Fruit fly (Drosophila melanogaster): ENCODE data around the gene CG6012.
A peak's percentile ranks its signal among the peaks of the same experiment; 100 is the strongest.

Gene CG6012

DNA sequence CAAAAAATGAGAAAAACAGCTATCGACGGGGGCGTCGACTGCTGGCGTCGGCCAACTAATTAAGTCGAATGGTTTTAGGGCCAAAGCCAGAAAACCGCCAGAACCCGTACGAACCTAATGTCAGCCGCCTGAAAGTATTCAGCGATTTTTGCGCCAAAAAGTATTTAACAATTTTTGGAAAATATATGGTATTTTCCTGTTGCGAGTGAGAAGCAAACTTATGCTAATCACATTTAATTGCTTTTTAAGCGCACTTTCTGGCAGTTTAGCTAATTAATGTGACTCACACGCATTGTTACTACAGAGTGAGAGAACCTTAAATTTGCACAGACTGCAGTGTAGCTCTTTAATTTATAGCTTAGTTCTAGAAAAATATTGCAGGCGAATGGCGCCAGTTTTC lies 1.2 kb upstream of the CG6012 start:
- no peak for TF ChIP-seq Hr83 (GFP tag; optimal IDR thresholded peaks at IDR 0.05; ENCODE audit: poor library complexity, severe bottlenecking)
- TF ChIP-seq dsf (GFP tag; optimal IDR thresholded peaks at IDR 0.05; ENCODE audit: borderline replicate concordance): no peak
- TF ChIP-seq tai (GFP tag; optimal IDR thresholded peaks at IDR 0.05): no peak
- no peak for TF ChIP-seq ey (GFP tag; optimal IDR thresholded peaks at IDR 0.05)
- TF ChIP-seq Vsx2 (GFP tag; optimal IDR thresholded peaks at IDR 0.05; ENCODE audit: partially characterized antibody): no peak
- TF ChIP-seq Myc (optimal IDR thresholded peaks at IDR 0.05): peak; percentile 65
- no peak for TF ChIP-seq Rel (GFP tag; optimal IDR thresholded peaks at IDR 0.05)
- TF ChIP-seq Rel (tag; optimal IDR thresholded peaks at IDR 0.05): peak; percentile 76
- no peak for TF ChIP-seq N (GFP tag; optimal IDR thresholded peaks at IDR 0.05)

DNA sequence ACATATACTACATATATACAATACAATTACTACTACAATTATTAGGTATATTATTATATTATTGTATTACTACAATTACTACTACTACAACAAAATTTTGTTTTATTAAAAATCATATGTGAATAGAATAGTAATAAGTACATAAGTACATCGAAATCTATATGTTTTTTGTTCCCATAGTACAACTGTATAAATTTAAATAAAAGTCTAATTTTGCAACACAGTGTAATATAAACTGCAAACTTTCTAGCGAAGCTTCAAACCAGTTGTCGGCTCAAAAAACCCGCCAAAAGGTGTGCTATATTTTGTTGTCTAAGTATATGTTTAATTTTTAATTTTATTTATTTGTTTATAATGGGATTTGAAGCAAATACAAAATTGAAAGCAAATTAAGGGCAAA lies 1.7 kb downstream of the CG6012 start:
- TF ChIP-seq dmrt93B (GFP tag; optimal IDR thresholded peaks at IDR 0.05): no peak
- no peak for TF ChIP-seq foxo (GFP tag; optimal IDR thresholded peaks at IDR 0.05)
- no peak for TF ChIP-seq Vsx2 (GFP tag; optimal IDR thresholded peaks at IDR 0.05; ENCODE audit: partially characterized antibody)
- TF ChIP-seq Myc (optimal IDR thresholded peaks at IDR 0.05): peak; percentile 39
- TF ChIP-seq Abd-B (GFP tag; optimal IDR thresholded peaks at IDR 0.05): no peak
- no peak for TF ChIP-seq dsf (GFP tag; optimal IDR thresholded peaks at IDR 0.05; ENCODE audit: borderline replicate concordance)
- no peak for TF ChIP-seq Rel (GFP tag; optimal IDR thresholded peaks at IDR 0.05)
- no peak for TF ChIP-seq Rel (tag; optimal IDR thresholded peaks at IDR 0.05)
- no peak for TF ChIP-seq rgr (GFP tag; optimal IDR thresholded peaks at IDR 0.05)
- no peak for TF ChIP-seq Sp1 (GFP tag; optimal IDR thresholded peaks at IDR 0.05)

DNA sequence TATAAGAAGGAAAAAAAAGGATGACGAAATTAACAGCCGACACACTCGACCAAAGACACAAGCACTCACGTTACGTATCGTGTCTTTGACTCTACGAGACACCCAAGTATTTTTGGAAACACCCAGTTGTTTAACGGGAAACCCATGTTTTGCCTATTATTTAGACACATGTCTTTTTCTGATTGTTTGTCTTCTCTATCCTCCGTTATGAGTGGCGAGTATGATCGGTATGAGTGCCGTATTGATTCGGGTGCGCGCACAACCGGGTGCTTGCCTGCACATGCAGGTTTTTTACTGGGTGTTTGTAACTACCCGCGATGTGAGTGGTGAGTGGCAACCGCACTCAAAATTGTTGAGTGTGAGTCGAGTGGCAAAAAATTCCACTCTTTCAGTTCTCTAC lies 2.2 kb downstream of the CG6012 start:
- TF ChIP-seq pan (optimal IDR thresholded peaks at IDR 0.05): no peak
- TF ChIP-seq ey (GFP tag; optimal IDR thresholded peaks at IDR 0.05): no peak
- no peak for TF ChIP-seq rgr (GFP tag; optimal IDR thresholded peaks at IDR 0.05)
- no peak for TF ChIP-seq Dfd (GFP tag; optimal IDR thresholded peaks at IDR 0.05)
- no peak for TF ChIP-seq Vsx2 (GFP tag; optimal IDR thresholded peaks at IDR 0.05; ENCODE audit: partially characterized antibody)
- TF ChIP-seq HLH106 (tag; optimal IDR thresholded peaks at IDR 0.05): no peak
- TF ChIP-seq dsf (GFP tag; optimal IDR thresholded peaks at IDR 0.05; ENCODE audit: borderline replicate concordance): no peak
- no peak for TF ChIP-seq lola (GFP tag; optimal IDR thresholded peaks at IDR 0.05)
- no peak for TF ChIP-seq h (GFP tag; optimal IDR thresholded peaks at IDR 0.05)
- TF ChIP-seq Dif (GFP tag; optimal IDR thresholded peaks at IDR 0.05; ENCODE audit: partially characterized antibody): no peak
- no peak for TF ChIP-seq Myc (optimal IDR thresholded peaks at IDR 0.05)
- no peak for TF ChIP-seq CrebA (GFP tag; optimal IDR thresholded peaks at IDR 0.05; ENCODE audit: borderline replicate concordance)
- TF ChIP-seq Hnf4 (GFP tag; optimal IDR thresholded peaks at IDR 0.05): no peak
- TF ChIP-seq foxo (GFP tag; optimal IDR thresholded peaks at IDR 0.05): no peak
- no peak for TF ChIP-seq woc (GFP tag; optimal IDR thresholded peaks at IDR 0.05)
- TF ChIP-seq fru (GFP tag; optimal IDR thresholded peaks at IDR 0.05): no peak
- TF ChIP-seq Sp1 (GFP tag; optimal IDR thresholded peaks at IDR 0.05): no peak
- no peak for TF ChIP-seq dl (GFP tag; optimal IDR thresholded peaks at IDR 0.05; ENCODE audit: insufficient read depth in 1 of 2, partially characterized antibody in 2 of 2)
- TF ChIP-seq Rel (GFP tag; optimal IDR thresholded peaks at IDR 0.05): no peak
- no peak for TF ChIP-seq Rel (tag; optimal IDR thresholded peaks at IDR 0.05)

DNA sequence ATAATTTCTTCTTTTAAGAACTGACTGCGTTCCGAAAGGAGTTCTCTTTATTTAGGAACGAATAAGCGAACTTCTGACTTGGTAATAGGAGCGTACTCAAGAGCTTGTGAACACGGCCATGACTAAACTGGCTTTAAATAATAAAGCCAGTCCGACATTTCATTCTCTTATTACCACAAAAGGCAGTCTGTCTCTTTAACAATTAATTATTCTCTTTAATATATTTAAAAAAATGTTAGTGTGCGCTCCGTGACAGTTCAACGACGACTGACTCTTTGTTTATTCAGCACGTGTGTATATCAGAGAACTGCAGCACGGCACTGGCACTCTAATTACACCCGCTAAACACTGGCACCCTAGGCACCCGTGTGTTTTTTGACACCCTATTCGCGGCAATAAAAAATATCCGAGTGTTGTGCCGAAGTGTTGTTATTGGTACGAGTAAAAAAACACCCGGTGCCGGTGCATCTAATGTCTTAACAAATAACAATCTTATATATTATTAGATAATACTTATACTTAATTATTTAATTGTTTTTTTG lies 2.8 kb downstream of the CG6012 start, which contains the start of gene CG31809:
CG31809 (minus strand) TSS at position 249 of the 542 bp plus-strand sequence.
- no peak for TF ChIP-seq CG9705 (GFP tag; optimal IDR thresholded peaks at IDR 0.05)
- no peak for TF ChIP-seq dmrt93B (GFP tag; optimal IDR thresholded peaks at IDR 0.05)
- no peak for TF ChIP-seq sage (GFP tag; optimal IDR thresholded peaks at IDR 0.05)
- no peak for TF ChIP-seq woc (GFP tag; optimal IDR thresholded peaks at IDR 0.05)
- no peak for TF ChIP-seq Hr83 (GFP tag; optimal IDR thresholded peaks at IDR 0.05; ENCODE audit: poor library complexity, severe bottlenecking)
- peak; percentile 14 for TF ChIP-seq CrebA (GFP tag; optimal IDR thresholded peaks at IDR 0.05; ENCODE audit: borderline replicate concordance)
- no peak for TF ChIP-seq sv (GFP tag; optimal IDR thresholded peaks at IDR 0.05)

DNA sequence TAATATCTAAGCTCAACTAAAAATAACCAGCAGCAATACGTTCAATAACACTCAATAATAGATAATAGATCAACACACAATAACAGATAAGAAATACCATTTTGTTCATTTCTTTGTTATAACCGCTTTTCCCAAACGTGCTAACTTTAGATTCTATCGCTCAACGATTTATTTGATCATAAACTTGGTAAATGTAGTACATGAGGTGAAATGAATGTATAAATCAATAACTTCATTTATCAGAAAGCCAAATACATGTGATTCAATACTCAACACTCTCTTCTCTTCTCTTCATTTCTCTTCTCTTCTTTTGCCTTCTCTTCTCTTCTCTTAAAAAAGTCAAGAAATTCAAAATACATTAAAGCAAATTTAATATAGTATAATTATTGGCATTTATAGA lies 3.6 kb downstream of the CG6012 start:
- no peak for TF ChIP-seq woc (GFP tag; optimal IDR thresholded peaks at IDR 0.05)
- no peak for TF ChIP-seq Hnf4 (GFP tag; optimal IDR thresholded peaks at IDR 0.05)
- TF ChIP-seq GATAd (GFP tag; optimal IDR thresholded peaks at IDR 0.05): no peak
- no peak for TF ChIP-seq ey (GFP tag; optimal IDR thresholded peaks at IDR 0.05)
- TF ChIP-seq Dif (GFP tag; optimal IDR thresholded peaks at IDR 0.05; ENCODE audit: partially characterized antibody): peak; percentile 24
- TF ChIP-seq dl (GFP tag; optimal IDR thresholded peaks at IDR 0.05; ENCODE audit: insufficient read depth in 1 of 2, partially characterized antibody in 2 of 2): peak in 1 of 2 experiments; percentile 1
- no peak for TF ChIP-seq lola (GFP tag; optimal IDR thresholded peaks at IDR 0.05)
